Fruit fly (Drosophila melanogaster): Measurements from ENCODE around the gene CG10301.

Gene CG10301

dm6 chr3R:23727657-23728056 lies 17.7 kb downstream of the CG10301 start:
- TF ChIP-seq CrebA (GFP tag; optimal IDR thresholded peaks at IDR 0.05; ENCODE audit: borderline replicate concordance) (peak; percentile 23), Rel (GFP tag; optimal IDR thresholded peaks at IDR 0.05) (no peak), Rel (tag; optimal IDR thresholded peaks at IDR 0.05) (no peak)

DNA sequence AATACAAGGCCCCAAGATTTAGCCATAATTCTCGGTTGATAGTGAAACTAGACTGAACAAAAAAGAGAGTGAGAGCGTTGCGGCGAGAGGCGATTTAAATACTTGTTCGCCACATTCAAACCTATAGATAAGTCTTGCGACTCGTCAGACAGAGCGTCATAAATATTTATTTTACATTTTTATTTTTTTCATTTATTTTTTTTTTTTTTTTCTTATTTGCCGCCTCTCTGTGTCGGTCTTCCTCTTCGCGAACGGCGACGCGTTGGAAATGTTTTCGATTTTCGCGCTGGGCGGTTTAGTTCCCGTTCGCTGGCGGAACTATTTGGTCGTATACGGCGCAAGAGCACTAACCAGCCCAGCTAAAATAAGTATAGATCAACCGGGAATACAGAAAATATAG lies 18.1 kb downstream of the CG10301 start:
- TF ChIP-seq ey (GFP tag; optimal IDR thresholded peaks at IDR 0.05) (no peak), brk (GFP tag; optimal IDR thresholded peaks at IDR 0.05) (peak; percentile 9), tai (GFP tag; optimal IDR thresholded peaks at IDR 0.05) (no peak), sage (GFP tag; optimal IDR thresholded peaks at IDR 0.05) (peak; percentile 15), dmrt93B (GFP tag; optimal IDR thresholded peaks at IDR 0.05) (no peak), CG32264 (GFP tag; optimal IDR thresholded peaks at IDR 0.05) (no peak), CrebA (GFP tag; optimal IDR thresholded peaks at IDR 0.05; ENCODE audit: borderline replicate concordance) (no peak), Hr83 (GFP tag; optimal IDR thresholded peaks at IDR 0.05; ENCODE audit: poor library complexity, severe bottlenecking) (no peak)

DNA sequence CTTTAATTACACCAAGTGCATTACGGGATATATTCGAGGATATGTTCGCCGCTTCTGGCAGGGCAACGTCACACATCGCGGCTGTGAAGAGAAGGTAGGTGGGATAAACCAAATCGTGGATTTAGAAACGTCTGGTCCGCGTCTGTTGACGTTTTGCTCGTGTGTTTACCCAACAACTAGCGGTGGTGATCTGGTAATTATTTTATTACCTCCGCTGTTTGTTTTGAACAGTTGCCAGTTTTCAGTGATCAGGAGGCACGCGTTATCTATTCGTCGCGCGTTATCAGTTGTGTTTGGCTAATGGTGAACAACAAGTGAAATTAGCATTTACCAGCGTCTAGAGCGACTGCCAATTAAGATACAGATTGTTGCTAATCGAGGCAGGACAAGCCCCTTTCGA lies 19.1 kb downstream of the CG10301 start:
- TF ChIP-seq woc (GFP tag; optimal IDR thresholded peaks at IDR 0.05): no peak
- TF ChIP-seq CG9705 (GFP tag; optimal IDR thresholded peaks at IDR 0.05): no peak
- TF ChIP-seq lola (GFP tag; optimal IDR thresholded peaks at IDR 0.05): no peak
- no peak for TF ChIP-seq HLH106 (tag; optimal IDR thresholded peaks at IDR 0.05)
- no peak for TF ChIP-seq sage (GFP tag; optimal IDR thresholded peaks at IDR 0.05)
- TF ChIP-seq rgr (GFP tag; optimal IDR thresholded peaks at IDR 0.05): peak; percentile 15
- TF ChIP-seq usp (GFP tag; optimal IDR thresholded peaks at IDR 0.05): no peak
- TF ChIP-seq Dif (GFP tag; optimal IDR thresholded peaks at IDR 0.05; ENCODE audit: partially characterized antibody): no peak
- TF ChIP-seq jim (GFP tag; optimal IDR thresholded peaks at IDR 0.05): no peak
- no peak for TF ChIP-seq Hr78 (GFP tag; optimal IDR thresholded peaks at IDR 0.05)
- peak; percentile 24 for TF ChIP-seq Hr83 (GFP tag; optimal IDR thresholded peaks at IDR 0.05; ENCODE audit: poor library complexity, severe bottlenecking)
- no peak for TF ChIP-seq Jra (GFP tag; optimal IDR thresholded peaks at IDR 0.05)
- TF ChIP-seq Myc (optimal IDR thresholded peaks at IDR 0.05): no peak
- no peak for TF ChIP-seq GATAd (GFP tag; optimal IDR thresholded peaks at IDR 0.05)

DNA sequence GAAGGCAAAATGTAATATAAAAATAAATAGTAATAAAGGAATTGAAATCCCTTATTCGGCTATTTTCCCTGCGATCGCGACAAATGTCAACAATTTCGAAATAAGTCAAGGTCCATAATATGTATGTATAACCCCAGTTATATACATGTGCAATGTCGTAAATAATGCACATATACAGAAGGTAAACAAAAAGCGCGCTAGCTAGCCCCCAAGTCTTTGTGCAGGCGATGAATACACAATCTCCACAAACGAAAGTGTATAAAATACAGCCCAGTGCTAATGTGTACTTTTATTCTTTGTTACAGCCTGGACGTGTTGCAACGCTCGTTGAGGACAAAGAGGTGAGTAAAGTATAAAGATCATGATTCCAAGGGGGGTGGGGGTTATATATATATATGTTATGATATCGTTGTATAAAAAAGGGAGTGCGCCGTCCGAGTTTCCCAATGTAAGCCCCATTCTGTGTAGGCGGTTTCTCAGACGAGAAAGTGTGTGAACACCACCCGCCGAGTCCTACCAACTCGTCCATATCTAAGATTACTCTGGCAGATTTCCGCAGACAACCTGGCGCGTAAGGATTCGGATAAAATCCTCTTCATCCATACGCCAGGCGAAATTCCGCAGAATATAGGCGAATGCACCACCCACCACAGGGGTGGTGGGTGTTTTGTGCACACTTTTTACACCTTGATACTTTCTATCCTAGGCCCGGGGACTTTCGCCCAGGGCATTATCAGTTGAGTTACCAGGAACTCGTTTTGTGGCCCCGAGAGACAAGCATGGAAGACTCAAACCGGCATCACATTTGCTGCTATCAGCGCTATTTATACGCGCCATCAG lies 19.9 kb downstream of the CG10301 start:
- TF ChIP-seq Rel (GFP tag; optimal IDR thresholded peaks at IDR 0.05) (no peak), Rel (tag; optimal IDR thresholded peaks at IDR 0.05) (peak; percentile 5), tai (GFP tag; optimal IDR thresholded peaks at IDR 0.05) (no peak), psq (GFP tag; optimal IDR thresholded peaks at IDR 0.05) (no peak), GATAd (GFP tag; optimal IDR thresholded peaks at IDR 0.05) (no peak), Jra (GFP tag; optimal IDR thresholded peaks at IDR 0.05) (no peak), br (GFP tag; optimal IDR thresholded peaks at IDR 0.05) (peak; percentile 14), Dfd (GFP tag; optimal IDR thresholded peaks at IDR 0.05) (no peak), dsf (GFP tag; optimal IDR thresholded peaks at IDR 0.05; ENCODE audit: borderline replicate concordance) (no peak), Dif (GFP tag; optimal IDR thresholded peaks at IDR 0.05; ENCODE audit: partially characterized antibody) (peak; percentile 40), Hnf4 (GFP tag; optimal IDR thresholded peaks at IDR 0.05) (peak; percentile 2), Hr78 (GFP tag; optimal IDR thresholded peaks at IDR 0.05) (no peak), Hr83 (GFP tag; optimal IDR thresholded peaks at IDR 0.05; ENCODE audit: poor library complexity, severe bottlenecking) (no peak), sv (GFP tag; optimal IDR thresholded peaks at IDR 0.05) (no peak), sage (GFP tag; optimal IDR thresholded peaks at IDR 0.05) (no peak), dl (GFP tag; optimal IDR thresholded peaks at IDR 0.05; ENCODE audit: insufficient read depth in 1 of 2, partially characterized antibody in 2 of 2) (no peak), CrebA (GFP tag; optimal IDR thresholded peaks at IDR 0.05; ENCODE audit: borderline replicate concordance) (no peak), jim (GFP tag; optimal IDR thresholded peaks at IDR 0.05) (no peak), CG32264 (GFP tag; optimal IDR thresholded peaks at IDR 0.05) (no peak), HLH106 (tag; optimal IDR thresholded peaks at IDR 0.05) (peak; percentile 8), brk (GFP tag; optimal IDR thresholded peaks at IDR 0.05) (peak; percentile 52), CG9705 (GFP tag; optimal IDR thresholded peaks at IDR 0.05) (no peak), OdsH (GFP tag; optimal IDR thresholded peaks at IDR 0.05) (no peak), foxo (GFP tag; optimal IDR thresholded peaks at IDR 0.05) (peak in 1 of 2 experiments; percentile 15), h (GFP tag; optimal IDR thresholded peaks at IDR 0.05) (peak; percentile 40), lola (GFP tag; optimal IDR thresholded peaks at IDR 0.05) (no peak), Vsx2 (GFP tag; optimal IDR thresholded peaks at IDR 0.05; ENCODE audit: partially characterized antibody) (no peak), pan (optimal IDR thresholded peaks at IDR 0.05) (no peak), usp (GFP tag; optimal IDR thresholded peaks at IDR 0.05) (no peak), Sp1 (GFP tag; optimal IDR thresholded peaks at IDR 0.05) (peak; percentile 9), woc (GFP tag; optimal IDR thresholded peaks at IDR 0.05) (no peak), dmrt93B (GFP tag; optimal IDR thresholded peaks at IDR 0.05) (no peak), N (GFP tag; optimal IDR thresholded peaks at IDR 0.05) (no peak), fru (GFP tag; optimal IDR thresholded peaks at IDR 0.05) (peak; percentile 14), Abd-B (GFP tag; optimal IDR thresholded peaks at IDR 0.05) (no peak), ey (GFP tag; optimal IDR thresholded peaks at IDR 0.05) (no peak), Mio (GFP tag; optimal IDR thresholded peaks at IDR 0.05) (no peak), Myc (optimal IDR thresholded peaks at IDR 0.05) (no peak), rgr (GFP tag; optimal IDR thresholded peaks at IDR 0.05) (no peak)
